Worm (Caenorhabditis elegans) whole organism, L1 larva: Measurements from ENCODE around the gene basl-1.

ENCODE experiments used
- ama-1 ChIP-seq: fragments of 150-350 bp; optimal IDR thresholded peaks from 2 replicates; lab custom pipeline; 2014
- ceh-88 ChIP-seq: fragments of 200-800 bp; sonication (Bioruptor generic); IDR thresholded peaks from 2 replicates; pipeline ENCODE4 v1.3.6; 2022; ENCODE audit warnings: missing genetic modification characterization, missing compliant biosample characterization
- fkh-10 ChIP-seq: sonication (generic microtip); optimal IDR thresholded peaks from 2 replicates; lab custom pipeline; 2017; ENCODE audit warnings: missing biosample characterization, missing genetic modification reagents, missing genetic modification characterization
- hlh-4 ChIP-seq: sonication (generic microtip); optimal IDR thresholded peaks from 2 replicates; lab custom pipeline; 2016; ENCODE audit warnings: mild to moderate bottlenecking, missing genetic modification characterization, missing compliant biosample characterization
- lin-39 ChIP-seq: fragments of 150-350 bp; optimal IDR thresholded peaks from 2 replicates; lab custom pipeline; 2014; ENCODE audit warnings: missing biosample characterization, missing genetic modification reagents, missing genetic modification characterization
- nhr-28 ChIP-seq: fragments of 150-350 bp; optimal IDR thresholded peaks from 2 replicates; lab custom pipeline; 2014; ENCODE audit warnings: missing biosample characterization, missing genetic modification characterization
- nhr-76 ChIP-seq: sonication (generic microtip); optimal IDR thresholded peaks from 2 replicates; lab custom pipeline; 2017; ENCODE audit warnings: missing biosample characterization, missing genetic modification characterization
- nhr-84 ChIP-seq: sonication (generic microtip); optimal IDR thresholded peaks from 2 replicates; lab custom pipeline; 2017; ENCODE audit warnings: missing biosample characterization, missing genetic modification characterization
- snpc-4 ChIP-seq: fragments of 150-350 bp; optimal IDR thresholded peaks from 2 replicates; lab custom pipeline; 2014; ENCODE audit warnings: missing biosample characterization, missing genetic modification characterization
- zag-1 ChIP-seq: fragments of 150-350 bp; optimal IDR thresholded peaks from 2 replicates; lab custom pipeline; 2014; ENCODE audit warnings: missing biosample characterization, missing genetic modification characterization
- ztf-11 ChIP-seq, 2 experiments: sonication (generic microtip); optimal IDR thresholded peaks; 2 replicates each; lab custom pipeline; 2016 to 2017; ENCODE audit warnings: missing genetic modification characterization in 2 of 2, missing biosample characterization in 1 of 2, missing compliant biosample characterization in 1 of 2
- ztf-4 ChIP-seq: fragments of 150-350 bp; optimal IDR thresholded peaks from 2 replicates; lab custom pipeline; 2014; ENCODE audit warnings: missing biosample characterization, missing genetic modification characterization

DNA sequence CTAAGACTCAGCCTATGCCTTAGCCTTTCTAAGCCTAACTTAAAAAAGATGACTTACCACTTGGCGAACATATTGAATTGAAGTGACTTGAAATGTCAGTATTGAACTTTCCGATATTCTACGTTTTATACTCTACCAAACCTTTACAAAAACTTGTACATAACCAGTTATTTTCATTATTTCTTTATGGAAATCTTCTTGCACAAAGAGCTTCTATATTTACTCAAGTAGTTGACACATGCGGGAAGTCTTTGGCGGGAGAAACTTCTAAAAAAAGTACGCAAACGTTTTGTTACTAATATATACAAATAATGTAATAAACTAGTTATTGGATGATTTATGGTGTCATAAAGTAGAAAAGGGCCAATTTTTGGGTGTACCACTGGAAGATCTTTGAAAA, 46.1 kb upstream of the basl-1 start, which contains the start of gene nspb-12:
- TF ChIP-seq hlh-4 (tag; lab: Kevin White, UChicago) (no peak), ztf-4 (tag; lab: Kevin White, UChicago) (no peak), ama-1 (lab: Kevin White, UChicago) (no peak), ztf-11 (tag; optimal IDR thresholded peaks at IDR 0.05; lab: Kevin White, UChicago) (no peak), zag-1 (tag; lab: Kevin White, UChicago) (no peak), ceh-88 (GFP tag; lab: Robert Waterston, UW) (no peak), nhr-84 (tag; lab: Kevin White, UChicago) (no peak), nhr-76 (tag; lab: Kevin White, UChicago) (no peak), lin-39 (tag; lab: Kevin White, UChicago) (no peak), snpc-4 (tag; lab: Kevin White, UChicago) (no peak), nhr-28 (tag; lab: Kevin White, UChicago) (no peak), fkh-10 (GFP tag; lab: Kevin White, UChicago) (no peak)
